Worm (Caenorhabditis elegans): ENCODE results near the gene tsp-12.

DNA sequence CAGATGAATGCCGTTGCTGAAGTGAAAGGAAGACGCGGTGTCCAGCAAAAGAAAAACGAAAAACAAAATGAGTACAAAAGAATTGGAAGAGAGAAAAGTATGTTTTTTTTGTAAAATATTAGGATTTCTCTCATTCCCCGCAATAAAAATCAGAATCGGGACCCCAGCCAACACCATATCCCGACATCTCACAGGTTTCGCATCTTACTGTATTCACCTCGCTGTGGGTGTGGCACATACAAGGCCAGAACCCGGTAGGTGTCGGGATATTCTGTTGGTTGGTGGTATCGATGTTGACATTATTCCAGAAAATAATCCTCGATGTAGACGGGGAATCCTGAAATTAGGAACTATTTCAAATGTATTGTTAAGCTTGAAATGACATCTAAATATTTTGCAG, 33.6 kb downstream of the tsp-12 start:
- no peak for TF ChIP-seq ama-1 (optimal IDR thresholded peaks at IDR 0.05)
- TF ChIP-seq pag-3 (tag; optimal IDR thresholded peaks at IDR 0.05; ENCODE audit: borderline replicate concordance): no peak
- TF ChIP-seq unc-55 (GFP tag; optimal IDR thresholded peaks at IDR 0.05): no peak
- TF ChIP-seq elt-4 (tag; optimal IDR thresholded peaks at IDR 0.05): no peak
- TF ChIP-seq C38D4.7 (GFP tag; optimal IDR thresholded peaks at IDR 0.05): no peak
- no peak for TF ChIP-seq dve-1 (tag; optimal IDR thresholded peaks at IDR 0.05)
- TF ChIP-seq ceh-34 (tag; optimal IDR thresholded peaks at IDR 0.05): no peak
- no peak for TF ChIP-seq pha-4 (tag; optimal IDR thresholded peaks at IDR 0.05)
- no peak for TF ChIP-seq eyg-1 (tag; optimal IDR thresholded peaks at IDR 0.05)
- no peak for TF ChIP-seq fkh-6 (tag; optimal IDR thresholded peaks at IDR 0.05)
- no peak for TF ChIP-seq fkh-10 (GFP tag; optimal IDR thresholded peaks at IDR 0.05)
- no peak for TF ChIP-seq elt-2 (tag; optimal IDR thresholded peaks at IDR 0.05)
- TF ChIP-seq fax-1 (tag; optimal IDR thresholded peaks at IDR 0.05): no peak
- no peak for TF ChIP-seq Y22D7AL.16 (tag; optimal IDR thresholded peaks at IDR 0.05)

Data from whole organism, late embryonic.